Fruit fly (Drosophila melanogaster) whole organism: ENCODE results near the gene bam.

Experiments
- CG8478 ChIP-seq: fragments of >200 bp; optimal IDR thresholded peaks from 2 replicates; lab custom pipeline; 2018; ENCODE audit warnings: inconsistent platforms
- pan ChIP-seq: fragments of >200 bp; optimal IDR thresholded peaks from 2 replicates; lab custom pipeline; 2017
- psq ChIP-seq: fragments of >200 bp; optimal IDR thresholded peaks from 2 replicates; lab custom pipeline; 2017

dm6 chr3R:25237314-25237713 lies 7.6 kb downstream of the bam start, which contains the start of gene Jhbp7:
- no peak for TF ChIP-seq CG8478 (lab: Kevin White, UChicago)
- no peak for TF ChIP-seq psq (lab: Kevin White, UChicago)
- no peak for TF ChIP-seq pan
